Fruit fly (Drosophila melanogaster) Kc167 (cell line): ENCODE results near the gene ND-39.

Source experiments
- Myc ChIP-seq: fragments of >200 bp; optimal IDR thresholded peaks from 2 replicates; lab custom pipeline; 2017; ENCODE audit warnings: missing external identifiers
- Sin3A ChIP-seq: fragments of >200 bp; optimal IDR thresholded peaks from 2 replicates; lab custom pipeline; 2018; ENCODE audit warnings: missing external identifiers
- h ChIP-seq: fragments of >200 bp; optimal IDR thresholded peaks from 3 replicates; lab custom pipeline; 2018; ENCODE audit warnings: missing external identifiers
- insv ChIP-seq: fragments of >200 bp; optimal IDR thresholded peaks from 3 replicates; lab custom pipeline; 2018; ENCODE audit warnings: missing external identifiers
- psq ChIP-seq: fragments of >200 bp; optimal IDR thresholded peaks from 2 replicates; lab custom pipeline; 2017; ENCODE audit warnings: missing external identifiers
- ttk ChIP-seq: sonication (Bioruptor generic); optimal IDR thresholded peaks from 2 replicates; lab custom pipeline; 2017; ENCODE audit warnings: missing external identifiers

ND-39 gene

DNA sequence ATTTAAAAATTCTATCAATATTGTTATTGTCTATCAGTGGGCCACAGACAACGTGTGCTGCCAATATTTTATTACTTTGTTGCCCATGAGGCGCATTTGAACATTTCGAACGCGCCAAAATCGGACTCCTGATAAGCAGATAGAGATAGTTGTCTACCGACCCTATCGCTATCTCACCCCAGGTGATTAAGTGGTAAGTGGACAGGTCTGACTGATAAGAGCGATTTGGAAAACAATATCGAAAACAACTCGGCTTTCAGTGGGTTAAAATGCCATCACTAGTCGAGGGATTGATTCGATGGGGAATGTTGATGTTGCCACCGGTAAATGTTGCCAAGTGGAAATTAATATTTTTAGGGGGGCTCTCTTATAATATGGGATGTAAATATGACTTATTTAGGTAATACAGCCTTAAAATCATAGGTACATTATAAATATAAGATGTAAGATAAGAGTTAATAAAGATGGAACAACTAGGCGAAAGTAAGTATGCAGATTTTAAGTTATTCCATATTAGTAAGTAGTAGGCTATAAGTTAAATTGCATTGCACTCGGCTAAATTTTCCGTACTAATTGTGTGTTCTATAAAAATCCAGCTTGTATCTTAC, at the start of gene ND-39:
TSS of gene ND-39 (plus strand) at position 558 of the 608 bp plus-strand sequence.
- TF ChIP-seq h (lab: Kevin White, UChicago), result no peak

DNA sequence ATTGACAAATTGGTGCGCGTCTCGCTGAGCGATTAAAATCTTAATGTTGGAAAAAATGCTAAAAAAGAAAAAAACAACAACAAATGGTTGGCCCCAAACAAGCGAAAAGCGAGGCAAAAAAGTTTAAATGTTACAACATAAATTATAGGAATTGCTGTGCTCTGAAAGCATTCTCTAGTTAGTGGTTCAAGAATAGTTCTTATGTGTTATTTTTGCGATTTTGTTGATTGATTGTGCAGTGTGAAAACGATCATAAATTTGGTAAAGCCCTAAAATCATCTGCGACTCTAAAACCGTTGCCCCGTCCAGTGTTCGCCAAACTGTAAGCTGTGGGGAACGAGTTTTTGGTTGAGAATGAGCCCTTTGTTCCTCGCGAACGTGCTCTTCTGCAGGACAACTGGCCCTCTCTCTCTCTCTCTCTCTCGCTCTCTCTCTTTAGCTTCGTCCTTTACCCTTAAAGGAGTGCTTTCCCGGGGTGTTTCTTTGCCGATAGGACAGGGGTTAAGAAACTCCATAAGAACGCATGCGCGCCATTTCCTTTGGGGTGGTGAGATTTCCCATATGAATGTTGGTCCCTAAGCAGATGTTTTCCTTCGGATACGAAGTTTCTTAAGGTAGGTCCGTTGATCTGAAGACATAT, 49.1 kb upstream of the ND-39 start:
- no peak for TF ChIP-seq ttk
- TF ChIP-seq h (lab: Kevin White, UChicago), result no peak
- no peak for TF ChIP-seq insv
- TF ChIP-seq psq (lab: Kevin White, UChicago), result no peak
- no peak for TF ChIP-seq Myc (lab: Kevin White, UChicago)
- no peak for TF ChIP-seq Sin3A

DNA sequence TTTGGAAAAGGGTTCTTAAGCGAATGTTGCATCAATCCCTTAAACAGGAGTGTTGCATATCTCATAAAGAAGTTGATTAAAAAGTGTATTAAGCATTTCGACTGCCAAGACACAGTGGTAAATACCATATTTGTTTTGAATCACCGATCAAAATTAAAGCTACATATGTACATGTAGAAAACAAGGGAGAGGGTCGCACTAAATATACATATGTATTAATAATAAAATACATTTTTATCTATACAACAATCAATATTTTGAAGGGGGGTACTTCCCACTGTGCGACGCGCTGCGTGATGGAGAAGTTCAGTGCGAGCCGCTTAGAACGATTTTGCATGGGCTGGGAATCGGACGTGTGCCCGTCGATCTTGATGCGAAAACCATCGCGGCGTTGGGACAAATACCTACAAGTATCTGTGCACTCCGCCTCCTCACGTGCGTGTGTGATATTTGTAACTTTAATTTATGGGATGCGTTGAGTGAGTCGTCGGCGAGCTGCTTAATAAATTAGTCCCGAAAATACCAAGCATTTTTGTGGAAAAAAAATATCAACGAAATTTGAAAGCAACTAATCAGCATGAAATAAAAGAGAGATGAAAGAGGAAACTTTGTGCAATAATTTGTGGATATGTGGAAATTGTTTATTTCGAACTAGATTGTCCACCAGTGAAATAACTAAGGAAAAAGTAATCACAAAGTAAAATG, 46.9 kb upstream of the ND-39 start:
- TF ChIP-seq Sin3A (no peak), insv (no peak), h (lab: Kevin White, UChicago) (no peak), Myc (lab: Kevin White, UChicago) (no peak), psq (lab: Kevin White, UChicago) (no peak), ttk (no peak)

DNA sequence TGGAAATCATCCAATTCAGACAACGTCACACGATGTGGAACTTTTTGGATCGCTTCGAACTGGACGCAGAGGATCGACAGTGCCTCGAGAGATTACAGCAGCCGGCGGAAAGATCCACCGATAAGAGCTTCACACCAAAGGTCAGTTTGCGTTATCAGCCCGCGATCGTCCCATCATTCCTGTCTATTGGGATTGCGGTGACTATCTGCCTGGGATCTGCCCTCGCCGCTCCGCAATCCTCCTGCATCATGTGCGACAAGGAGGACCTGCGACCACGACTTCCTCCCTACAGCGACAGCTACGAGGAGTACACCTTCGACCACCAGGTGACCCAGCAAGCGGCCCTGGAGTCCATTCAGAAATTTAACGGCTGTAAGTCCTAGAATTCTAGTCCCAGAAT, 45.9 kb upstream of the ND-39 start:
- no peak for TF ChIP-seq h (lab: Kevin White, UChicago)
- no peak for TF ChIP-seq Sin3A

DNA sequence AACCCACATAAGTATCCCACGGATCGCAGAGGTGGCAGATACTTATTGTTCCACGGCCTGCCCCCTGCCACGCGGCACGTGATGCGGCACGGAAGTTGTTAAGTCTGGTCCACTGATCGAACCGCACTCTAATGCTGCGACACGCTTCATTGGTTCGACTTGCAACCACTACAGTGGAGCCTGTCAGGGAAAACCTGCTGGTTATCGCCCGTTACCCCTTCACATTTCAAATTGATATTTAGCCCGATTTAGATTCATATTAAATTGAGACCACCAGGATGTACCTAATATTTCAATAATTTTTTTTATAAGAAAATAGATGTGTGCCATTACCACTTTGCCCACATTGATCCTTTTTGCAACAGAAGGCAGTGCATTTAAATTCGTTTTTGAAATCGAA, 44.5 kb upstream of the ND-39 start:
- TF ChIP-seq h (lab: Kevin White, UChicago) (no peak), ttk (no peak)

DNA sequence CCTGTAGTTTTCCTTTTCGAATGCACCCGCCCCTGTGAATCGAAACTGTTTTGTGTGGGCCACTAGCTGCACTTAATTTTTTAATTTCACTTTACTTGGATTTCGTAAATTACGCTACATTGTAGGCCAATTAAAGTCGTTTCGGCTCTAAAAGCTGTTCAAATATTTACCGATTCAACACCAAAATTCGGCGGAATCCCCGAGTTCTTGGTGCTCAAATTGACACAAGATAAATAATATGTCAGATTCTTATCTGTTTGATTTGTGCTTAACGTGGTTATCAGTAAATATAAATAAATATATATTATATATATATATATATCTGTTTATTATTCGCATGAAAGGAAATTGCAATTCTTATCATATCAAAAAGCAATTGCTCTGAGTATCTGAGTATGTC, 43.9 kb upstream of the ND-39 start:
- TF ChIP-seq psq (lab: Kevin White, UChicago) (no peak), Myc (lab: Kevin White, UChicago) (no peak), ttk (no peak), Sin3A (no peak), insv (no peak), h (lab: Kevin White, UChicago) (no peak)

DNA sequence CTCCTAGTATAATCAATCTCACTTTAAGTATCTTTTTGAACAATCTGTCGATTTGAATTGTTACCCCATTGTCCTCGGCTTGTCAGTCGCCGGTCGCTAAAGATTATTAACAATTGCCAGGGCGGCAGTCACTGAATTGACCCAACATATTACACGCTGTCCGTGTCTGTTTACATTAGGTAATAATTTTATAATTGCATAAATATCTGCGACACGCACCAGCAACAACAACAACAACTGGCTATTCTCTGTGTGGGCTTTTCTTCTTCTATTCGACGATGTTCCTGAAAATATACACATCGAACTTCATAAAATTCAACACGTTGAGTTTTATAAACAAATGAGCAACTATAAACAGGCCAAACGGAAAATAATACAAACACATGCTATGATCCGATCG, 43.1 kb upstream of the ND-39 start:
- TF ChIP-seq psq (lab: Kevin White, UChicago) (no peak), Sin3A (no peak), Myc (lab: Kevin White, UChicago) (no peak), h (lab: Kevin White, UChicago) (no peak), ttk (no peak), insv (no peak)

DNA sequence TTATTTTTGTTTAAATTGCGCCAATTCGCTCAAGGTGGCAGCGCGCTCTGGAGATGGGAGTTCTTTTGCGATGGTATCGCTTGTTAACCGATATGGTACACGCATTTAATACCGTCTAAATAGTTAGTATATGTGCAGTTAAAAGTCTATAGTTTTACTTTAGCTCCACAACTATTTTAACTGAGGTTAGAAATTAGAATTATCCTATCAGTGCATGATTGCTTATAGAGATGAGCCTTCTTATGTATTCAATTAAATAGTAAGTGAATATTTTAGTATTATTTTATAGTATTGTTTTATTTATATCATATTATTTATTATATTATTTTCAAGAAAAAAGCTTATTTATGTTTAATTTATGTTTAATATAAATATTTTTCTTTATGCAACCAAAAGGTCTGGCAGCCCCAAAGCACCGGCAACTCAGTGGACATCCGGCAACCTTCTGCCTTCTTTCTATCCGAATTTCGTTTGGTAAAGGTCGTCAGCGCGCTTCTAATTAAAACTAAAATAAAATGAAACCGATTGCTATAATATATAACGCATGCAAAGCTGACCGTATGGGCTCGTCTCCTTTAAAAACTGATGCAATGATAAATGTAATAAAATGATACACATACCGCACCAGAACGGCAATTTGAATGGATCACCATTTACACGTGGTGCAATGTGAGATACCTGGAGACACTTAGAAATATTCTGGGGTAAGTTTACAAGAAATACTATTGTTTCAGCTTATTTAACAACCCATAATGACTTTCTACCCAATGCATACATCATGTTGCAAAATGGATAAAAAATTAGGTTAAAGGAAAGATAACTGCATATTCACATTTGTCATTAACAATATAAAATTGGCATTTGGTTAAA, 38.8 kb upstream of the ND-39 start, which contains the start of gene CG5199:
TSS of gene CG5199 (minus strand) at position 52 of the 870 bp plus-strand sequence.
- no peak for TF ChIP-seq h (lab: Kevin White, UChicago)
- TF ChIP-seq psq (lab: Kevin White, UChicago), result no peak
- no peak for TF ChIP-seq insv
- TF ChIP-seq ttk, result no peak
- no peak for TF ChIP-seq Sin3A
- TF ChIP-seq Myc (lab: Kevin White, UChicago), result no peak

DNA sequence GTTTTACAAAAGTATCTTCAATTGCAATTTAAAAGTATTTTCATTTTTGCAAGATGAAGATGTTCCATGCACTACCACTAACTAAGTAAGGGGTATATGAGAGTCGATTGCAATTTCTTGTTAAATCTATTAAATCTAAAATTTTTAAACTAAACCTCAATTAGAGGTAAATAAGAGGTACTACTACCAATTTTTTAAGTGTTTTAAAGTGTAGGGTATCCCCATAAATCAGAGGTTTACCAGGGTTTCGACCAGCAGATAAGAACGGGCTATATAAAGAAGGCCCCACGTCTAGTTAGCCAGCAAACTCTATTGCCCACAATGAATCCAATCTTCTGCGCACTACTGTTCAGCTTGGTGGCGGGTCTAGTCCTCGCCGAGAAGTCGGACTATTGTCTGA, 31.5 kb upstream of the ND-39 start, which contains the start of gene mag:
TSS of gene mag (plus strand) at position 301 of the 400 bp plus-strand sequence.
- TF ChIP-seq Myc (lab: Kevin White, UChicago), result no peak
- no peak for TF ChIP-seq insv
- no peak for TF ChIP-seq Sin3A

DNA sequence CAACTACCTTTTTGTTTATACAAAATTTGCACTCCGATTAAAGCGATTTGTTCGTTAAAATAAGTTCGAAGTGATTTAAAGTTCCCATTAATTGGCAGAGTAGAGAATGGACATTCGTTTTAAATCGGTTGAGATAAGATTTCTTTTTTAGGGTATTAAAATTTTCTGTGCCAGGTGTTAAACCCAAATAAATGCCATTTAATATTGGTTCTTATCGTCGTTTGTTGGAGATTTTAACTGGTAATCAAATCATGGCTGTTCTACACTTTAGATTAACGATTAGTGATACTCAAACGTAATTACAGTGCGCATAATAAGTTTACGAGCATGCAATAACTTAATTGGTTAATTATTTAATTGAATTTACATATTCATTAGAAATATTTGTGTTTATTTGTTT, 29.5 kb upstream of the ND-39 start:
- TF ChIP-seq psq (lab: Kevin White, UChicago), result no peak
- TF ChIP-seq Sin3A, result no peak
- no peak for TF ChIP-seq insv
- TF ChIP-seq h (lab: Kevin White, UChicago), result no peak
- no peak for TF ChIP-seq ttk
- TF ChIP-seq Myc (lab: Kevin White, UChicago), result no peak

DNA sequence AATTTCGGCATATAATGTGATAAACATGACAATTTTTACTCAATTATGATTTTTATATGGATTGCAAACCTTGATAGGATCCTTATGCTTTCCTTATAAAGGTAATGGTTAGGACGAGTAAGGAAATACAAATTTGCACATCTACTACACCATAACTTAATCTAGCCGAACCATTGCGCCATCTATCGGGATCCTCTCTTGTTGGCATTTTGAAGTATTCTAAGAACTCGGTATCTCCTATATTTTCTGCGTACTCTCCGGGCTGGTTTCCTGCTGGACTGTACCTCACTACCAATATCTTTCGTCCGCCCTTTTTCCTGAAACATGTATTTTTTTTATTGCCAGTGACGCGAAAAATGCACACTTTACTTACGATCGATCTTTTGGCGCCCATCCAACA, 27.2 kb upstream of the ND-39 start, which contains the start of gene atk:
TSS of gene atk (minus strand) at position 186 of the 400 bp plus-strand sequence.
- TF ChIP-seq ttk (no peak), h (lab: Kevin White, UChicago) (no peak), Myc (lab: Kevin White, UChicago) (no peak), Sin3A (no peak), psq (lab: Kevin White, UChicago) (no peak), insv (no peak)

DNA sequence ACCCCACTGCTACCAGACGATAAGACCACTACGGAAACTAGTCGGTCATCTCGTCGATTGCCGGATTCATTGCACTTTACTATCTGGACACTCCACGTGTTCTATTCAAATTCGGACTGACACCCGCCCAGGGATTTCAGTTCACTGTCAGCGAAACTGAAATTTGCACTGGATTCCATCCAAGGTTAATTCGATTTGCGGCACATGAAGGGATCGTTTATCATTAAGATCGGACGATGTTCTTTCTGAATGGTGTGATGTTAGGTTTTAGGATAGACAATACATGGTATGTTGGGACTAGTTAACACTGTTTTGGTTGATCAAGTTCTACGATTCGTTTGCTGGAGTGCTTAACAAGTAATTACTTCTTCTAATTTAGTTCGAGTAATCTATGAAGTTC, 25.9 kb upstream of the ND-39 start, which contains the start of gene CG42764:
TSS of gene CG42764 (minus strand) at position 101 of the 400 bp plus-strand sequence.
- no peak for TF ChIP-seq h (lab: Kevin White, UChicago)
- TF ChIP-seq psq (lab: Kevin White, UChicago), result no peak
- TF ChIP-seq insv, result no peak
- no peak for TF ChIP-seq ttk
- TF ChIP-seq Myc (lab: Kevin White, UChicago), result no peak
- TF ChIP-seq Sin3A, result no peak
